Worm (Caenorhabditis elegans): ENCODE data around the gene tin-10.

- TF ChIP-seq ztf-29 (GFP tag; IDR thresholded peaks at IDR 0.05) (no peak), ztf-23 (GFP tag; IDR thresholded peaks at IDR 0.05) (no peak), T22C8.4 (GFP tag; IDR thresholded peaks at IDR 0.05) (no peak), klf-2 (GFP tag; conservative IDR thresholded peaks at IDR 0.05) (no peak), cog-1 (tag; optimal IDR thresholded peaks at IDR 0.05) (no peak)
Measured at ce11 chrIII:11459041-11459440, 43.6 kb downstream of the tin-10 start.

Data from whole organism, midembryonic.